Worm (Caenorhabditis elegans): ENCODE measurements around the gene C37H5.13.
A peak's percentile ranks its signal among the peaks of the same experiment; 100 is the strongest.

Gene C37H5.13

ce11 chrV:4889976-4890479 lies 27.3 kb upstream of the C37H5.13 start, which contains the start of gene T19H12.2 (continued):
- peak; percentile 29 for TF ChIP-seq ztf-18 (tag; optimal IDR thresholded peaks at IDR 0.05)
- TF ChIP-seq lag-1 (GFP tag; IDR thresholded peaks at IDR 0.05) = no peak
- no peak for TF ChIP-seq hlh-26 (GFP tag; conservative IDR thresholded peaks at IDR 0.05)
- TF ChIP-seq snpc-1.3 (tag; optimal IDR thresholded peaks at IDR 0.05; ENCODE audit: insufficient read depth) = peak; percentile 86
- TF ChIP-seq dpl-1 (GFP tag; optimal IDR thresholded peaks at IDR 0.05) = peak; percentile 94
- peak; percentile 38; the same call in 1 of the 2 replicates for TF ChIP-seq ceh-100 (GFP tag; IDR thresholded peaks at IDR 0.05)
- TF ChIP-seq hlh-12 (tag; optimal IDR thresholded peaks at IDR 0.05) = no peak
- no peak for TF ChIP-seq unc-62 (GFP tag; optimal IDR thresholded peaks at IDR 0.05)
- TF ChIP-seq snpc-4 (GFP tag; optimal IDR thresholded peaks at IDR 0.05) = peak; percentile 58
- TF ChIP-seq snpc-4 (tag; optimal IDR thresholded peaks at IDR 0.05) = peak in 3 of 4 experiments; percentile 32 to 70 (median 62)
- TF ChIP-seq madf-6 (GFP tag; IDR thresholded peaks at IDR 0.05) = peak; percentile 100
- peak; percentile 78 for TF ChIP-seq Y53G8AR.9 (GFP tag; conservative IDR thresholded peaks at IDR 0.05)
- TF ChIP-seq nhr-90 (tag; optimal IDR thresholded peaks at IDR 0.05) = no peak
- TF ChIP-seq nfya-1 (tag; optimal IDR thresholded peaks at IDR 0.05; ENCODE audit: borderline replicate concordance, insufficient read depth) = no peak
- peak; percentile 92 for TF ChIP-seq tlf-1 (GFP tag; optimal IDR thresholded peaks at IDR 0.05)
- no peak for TF ChIP-seq nfya-2 (GFP tag; IDR thresholded peaks at IDR 0.05)
- TF ChIP-seq Y79H2A.3 (GFP tag; conservative IDR thresholded peaks at IDR 0.05) = peak; percentile 86; the same call in 1 of the 2 replicates
- peak; percentile 97 for TF ChIP-seq mcd-1 (GFP tag; IDR thresholded peaks at IDR 0.05)
- peak; percentile 66 for TF ChIP-seq tbp1 (GFP tag; optimal IDR thresholded peaks at IDR 0.05)
- peak; percentile 21; the same call in 1 of the 2 replicates for TF ChIP-seq lin-26 (GFP tag; IDR thresholded peaks at IDR 0.05)
- TF ChIP-seq zfh-2 (GFP tag; conservative IDR thresholded peaks at IDR 0.05) = no peak
- peak; percentile 93 for TF ChIP-seq B0019.2 (GFP tag; conservative IDR thresholded peaks at IDR 0.05)
- no peak for TF ChIP-seq zim-3 (tag; optimal IDR thresholded peaks at IDR 0.05)
- no peak for TF ChIP-seq akir-1 (GFP tag; optimal IDR thresholded peaks at IDR 0.05)
- peak; percentile 93 for TF ChIP-seq rcor-1 (GFP tag; IDR thresholded peaks at IDR 0.05)
- TF ChIP-seq egl-44 (GFP tag; IDR thresholded peaks at IDR 0.05) = no peak
- TF ChIP-seq rec-8 (tag; optimal IDR thresholded peaks at IDR 0.05) = no peak
- TF ChIP-seq F23B12.7 (tag; optimal IDR thresholded peaks at IDR 0.05; ENCODE audit: insufficient read depth) = no peak
- peak; percentile 71; the same call in 1 of the 2 replicates for TF ChIP-seq lir-1 (GFP tag; conservative IDR thresholded peaks at IDR 0.05)

DNA sequence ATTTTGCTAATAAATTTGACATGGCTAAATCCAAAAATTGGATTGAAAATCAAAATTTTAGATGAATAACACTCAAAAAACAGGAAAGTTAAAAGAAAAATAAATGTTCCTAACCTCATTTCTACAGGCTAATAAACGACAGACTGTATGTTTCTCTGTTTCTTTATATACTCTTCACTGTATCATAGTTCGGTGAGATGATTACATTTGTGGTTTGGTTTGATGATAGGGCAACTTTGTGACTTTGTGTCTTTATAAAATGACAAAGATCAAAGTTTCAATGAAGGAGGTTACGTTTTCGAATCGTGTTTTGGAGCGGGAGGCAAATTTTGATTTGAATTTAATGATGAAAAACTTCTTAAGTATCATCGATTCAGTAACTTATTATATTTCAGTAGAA lies 26.7 kb upstream of the C37H5.13 start, which contains the start of gene ugt-12:
Gene ugt-12 (minus strand): TSS at position 153 of the 400 bp plus-strand sequence.
- peak; percentile 71 for TF ChIP-seq nhr-80 (tag; optimal IDR thresholded peaks at IDR 0.05)
- TF ChIP-seq sea-2 (GFP tag; IDR thresholded peaks at IDR 0.05) = no peak

DNA sequence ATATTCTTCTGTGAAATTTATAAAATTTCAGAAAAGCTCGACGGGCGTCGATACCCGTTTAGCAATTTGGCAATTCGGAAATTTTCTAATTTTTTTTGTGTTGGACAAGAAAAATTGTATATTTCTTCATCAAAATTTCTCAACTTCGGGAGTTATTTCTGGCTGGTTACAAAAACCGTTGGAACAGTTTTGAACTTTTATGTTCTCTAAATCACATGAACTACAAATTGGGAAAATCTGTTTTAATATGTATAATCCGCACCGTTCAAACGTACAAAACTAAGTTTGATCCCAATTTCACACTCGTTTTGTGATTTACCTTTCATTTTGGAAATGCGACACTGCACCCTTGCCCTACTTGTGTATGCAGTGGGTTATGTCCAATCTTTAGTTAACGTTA lies 22.6 kb upstream of the C37H5.13 start, which contains the start of gene T19H12.3:
Gene T19H12.3 (plus strand): TSS at position 301 of the 400 bp plus-strand sequence.
- TF ChIP-seq pbrm-1 (GFP tag; IDR thresholded peaks at IDR 0.05) = no peak
- TF ChIP-seq him-1 (tag; optimal IDR thresholded peaks at IDR 0.05) = no peak
- TF ChIP-seq B0019.2 (GFP tag; conservative IDR thresholded peaks at IDR 0.05) = no peak
- TF ChIP-seq ekl-4 (GFP tag; IDR thresholded peaks at IDR 0.05) = no peak
- TF ChIP-seq pha-4 (tag; optimal IDR thresholded peaks at IDR 0.05) = no peak
- no peak for TF ChIP-seq dpff-1 (tag; optimal IDR thresholded peaks at IDR 0.05)
- no peak for TF ChIP-seq aptf-2 (GFP tag; conservative IDR thresholded peaks at IDR 0.05)
- no peak for TF ChIP-seq nhr-179 (tag; optimal IDR thresholded peaks at IDR 0.05)
- no peak for TF ChIP-seq B0261.1 (tag; optimal IDR thresholded peaks at IDR 0.05)
- TF ChIP-seq mel-28 (tag; optimal IDR thresholded peaks at IDR 0.05; ENCODE audit: borderline replicate concordance) = no peak
- TF ChIP-seq ceh-91 (GFP tag; IDR thresholded peaks at IDR 0.05) = no peak
- no peak for TF ChIP-seq bed-2 (GFP tag; IDR thresholded peaks at IDR 0.05)
- TF ChIP-seq repo-1 (tag; optimal IDR thresholded peaks at IDR 0.05) = no peak
- TF ChIP-seq ceh-27 (GFP tag; optimal IDR thresholded peaks at IDR 0.05) = no peak
- no peak for TF ChIP-seq sptf-2 (GFP tag; optimal IDR thresholded peaks at IDR 0.05)
- TF ChIP-seq attf-5 (GFP tag; optimal IDR thresholded peaks at IDR 0.05) = no peak
- TF ChIP-seq let-526 (GFP tag; IDR thresholded peaks at IDR 0.05) = no peak

All from whole organism, young adult.